Worm (Caenorhabditis elegans): ENCODE data around the gene C08E8.2.

C08E8.2 gene

ce11 chrV:18359888-18360287, 4.2 kb upstream of the C08E8.2 start, which contains the start of gene C08E8.5:
C08E8.5 (minus strand) TSS chrV:18359988.
- no peak for TF ChIP-seq zag-1 (tag; optimal IDR thresholded peaks at IDR 0.05)
- TF ChIP-seq ceh-82 (tag; optimal IDR thresholded peaks at IDR 0.05): no peak
- no peak for TF ChIP-seq nhr-6 (tag; optimal IDR thresholded peaks at IDR 0.05)
- no peak for TF ChIP-seq lin-39 (tag; optimal IDR thresholded peaks at IDR 0.05)
- TF ChIP-seq lin-13 (GFP tag; optimal IDR thresholded peaks at IDR 0.05): no peak

ce11 chrV:18354299-18354698, 1.3 kb downstream of the C08E8.2 start:
- TF ChIP-seq nhr-129 (tag; optimal IDR thresholded peaks at IDR 0.05): no peak
- no peak for TF ChIP-seq zag-1 (tag; optimal IDR thresholded peaks at IDR 0.05)
- TF ChIP-seq ztf-1 (GFP tag; conservative IDR thresholded peaks at IDR 0.05): no peak
- no peak for TF ChIP-seq R02D3.7 (tag; optimal IDR thresholded peaks at IDR 0.05)
- TF ChIP-seq nhr-10 (tag; optimal IDR thresholded peaks at IDR 0.05): no peak
- no peak for TF ChIP-seq dmd-4 (tag; optimal IDR thresholded peaks at IDR 0.05)
- TF ChIP-seq sem-4 (tag; optimal IDR thresholded peaks at IDR 0.05): no peak
- no peak for TF ChIP-seq mbf-1 (tag; optimal IDR thresholded peaks at IDR 0.05)
- no peak for TF ChIP-seq sma-9 (GFP tag; optimal IDR thresholded peaks at IDR 0.05)
- TF ChIP-seq sma-9 (tag; optimal IDR thresholded peaks at IDR 0.05): no peak
- TF ChIP-seq elt-1 (tag; optimal IDR thresholded peaks at IDR 0.05): no peak
- no peak for TF ChIP-seq nhr-77 (tag; optimal IDR thresholded peaks at IDR 0.05)

- TF ChIP-seq unc-55 (GFP tag; optimal IDR thresholded peaks at IDR 0.05) (no peak), nhr-12 (tag; optimal IDR thresholded peaks at IDR 0.05) (no peak), ztf-11 (tag; optimal IDR thresholded peaks at IDR 0.05) (no peak), zag-1 (tag; optimal IDR thresholded peaks at IDR 0.05) (no peak), R02D3.7 (tag; optimal IDR thresholded peaks at IDR 0.05) (no peak), nhr-10 (tag; optimal IDR thresholded peaks at IDR 0.05) (no peak), elt-1 (tag; optimal IDR thresholded peaks at IDR 0.05) (no peak), unc-39 (tag; optimal IDR thresholded peaks at IDR 0.05) (no peak), mab-5 (tag; optimal IDR thresholded peaks at IDR 0.05) (no peak), mbf-1 (tag; optimal IDR thresholded peaks at IDR 0.05) (no peak), sma-3 (GFP tag; optimal IDR thresholded peaks at IDR 0.05) (no peak), ztf-4 (tag; optimal IDR thresholded peaks at IDR 0.05) (no peak), nhr-77 (tag; optimal IDR thresholded peaks at IDR 0.05) (no peak), lin-39 (tag; optimal IDR thresholded peaks at IDR 0.05) (no peak), F13H6.1 (tag; optimal IDR thresholded peaks at IDR 0.05) (no peak), nhr-25 (tag; optimal IDR thresholded peaks at IDR 0.05) (no peak), sma-9 (GFP tag; optimal IDR thresholded peaks at IDR 0.05) (no peak), sma-9 (tag; optimal IDR thresholded peaks at IDR 0.05) (no peak), sem-4 (tag; optimal IDR thresholded peaks at IDR 0.05) (no peak), unc-62 (GFP tag; optimal IDR thresholded peaks at IDR 0.05) (no peak)
These were observed 4.9 kb downstream of the C08E8.2 start, which contains the start of gene C08E8.11 for ce11 chrV:18350721-18351120. C08E8.11 (plus strand) TSS chrV:18351021.

- TF ChIP-seq elt-3 (tag; optimal IDR thresholded peaks at IDR 0.05): no peak
- TF ChIP-seq nhr-25 (tag; optimal IDR thresholded peaks at IDR 0.05): no peak
- no peak for TF ChIP-seq aly-2 (tag; optimal IDR thresholded peaks at IDR 0.05)
- TF ChIP-seq nhr-11 (tag; optimal IDR thresholded peaks at IDR 0.05): no peak
- TF ChIP-seq unc-55 (GFP tag; optimal IDR thresholded peaks at IDR 0.05): no peak
- TF ChIP-seq ZK546.5 (tag; optimal IDR thresholded peaks at IDR 0.05): no peak
- no peak for TF ChIP-seq unc-62 (GFP tag; optimal IDR thresholded peaks at IDR 0.05)
- TF ChIP-seq peb-1 (tag; optimal IDR thresholded peaks at IDR 0.05): no peak
- no peak for TF ChIP-seq nhr-77 (tag; optimal IDR thresholded peaks at IDR 0.05)
- TF ChIP-seq egl-27 (tag; optimal IDR thresholded peaks at IDR 0.05): no peak
- TF ChIP-seq nhr-10 (tag; optimal IDR thresholded peaks at IDR 0.05): no peak
- TF ChIP-seq mab-5 (tag; optimal IDR thresholded peaks at IDR 0.05): no peak
- TF ChIP-seq skn-1 (tag; optimal IDR thresholded peaks at IDR 0.05): no peak
- TF ChIP-seq mbf-1 (tag; optimal IDR thresholded peaks at IDR 0.05): no peak
These were observed 5.6 kb downstream of the C08E8.2 start, which contains the start of gene C08E8.3 for ce11 chrV:18350046-18350445. C08E8.3 (plus strand) TSS chrV:18350129.

- TF ChIP-seq nhr-10 (tag; optimal IDR thresholded peaks at IDR 0.05): no peak
- TF ChIP-seq nhr-237 (tag; optimal IDR thresholded peaks at IDR 0.05): no peak
- TF ChIP-seq alr-1 (tag; optimal IDR thresholded peaks at IDR 0.05): no peak
- no peak for TF ChIP-seq ztf-11 (tag; optimal IDR thresholded peaks at IDR 0.05)
- no peak for TF ChIP-seq dmd-4 (tag; optimal IDR thresholded peaks at IDR 0.05)
- TF ChIP-seq unc-62 (GFP tag; optimal IDR thresholded peaks at IDR 0.05): no peak
- no peak for TF ChIP-seq lin-11 (tag; optimal IDR thresholded peaks at IDR 0.05)
- peak; percentile 72 for TF ChIP-seq crh-2 (tag; optimal IDR thresholded peaks at IDR 0.05)
- peak; percentile 38 for TF ChIP-seq F13H6.1 (tag; optimal IDR thresholded peaks at IDR 0.05)
- TF ChIP-seq unc-55 (GFP tag; optimal IDR thresholded peaks at IDR 0.05): no peak
- TF ChIP-seq fos-1 (tag; optimal IDR thresholded peaks at IDR 0.05): peak; percentile 100
- no peak for TF ChIP-seq ceh-16 (tag; optimal IDR thresholded peaks at IDR 0.05)
- peak; percentile 74 for TF ChIP-seq nhr-21 (tag; optimal IDR thresholded peaks at IDR 0.05)
- no peak for TF ChIP-seq nhr-77 (tag; optimal IDR thresholded peaks at IDR 0.05)
- no peak for TF ChIP-seq sem-4 (tag; optimal IDR thresholded peaks at IDR 0.05)
- TF ChIP-seq ztf-4 (tag; optimal IDR thresholded peaks at IDR 0.05): no peak
- TF ChIP-seq Y55F3AM.14 (GFP tag; optimal IDR thresholded peaks at IDR 0.05): no peak
- no peak for TF ChIP-seq nhr-11 (tag; optimal IDR thresholded peaks at IDR 0.05)
- no peak for TF ChIP-seq zag-1 (tag; optimal IDR thresholded peaks at IDR 0.05)
- peak; percentile 30 for TF ChIP-seq nhr-129 (tag; optimal IDR thresholded peaks at IDR 0.05)
- no peak for TF ChIP-seq C34F6.9 (tag; optimal IDR thresholded peaks at IDR 0.05)
- peak; percentile 88 for TF ChIP-seq sma-9 (GFP tag; optimal IDR thresholded peaks at IDR 0.05)
- no peak for TF ChIP-seq sma-9 (tag; optimal IDR thresholded peaks at IDR 0.05)
- peak; percentile 85 for TF ChIP-seq egl-27 (tag; optimal IDR thresholded peaks at IDR 0.05)
- TF ChIP-seq sma-3 (GFP tag; optimal IDR thresholded peaks at IDR 0.05): peak; percentile 81
- TF ChIP-seq nhr-25 (tag; optimal IDR thresholded peaks at IDR 0.05): no peak
- no peak for TF ChIP-seq lsy-2 (tag; optimal IDR thresholded peaks at IDR 0.05)
- no peak for TF ChIP-seq ceh-82 (tag; optimal IDR thresholded peaks at IDR 0.05)
- TF ChIP-seq nhr-12 (tag; optimal IDR thresholded peaks at IDR 0.05): no peak
These were observed 9.6 kb downstream of the C08E8.2 start for ce11 chrV:18346080-18346479.

All from whole organism, L2 larva.